Worm (Caenorhabditis elegans) whole organism, L4 larva: ENCODE results near the gene ZK180.7.
A peak's percentile ranks its signal among the peaks of the same experiment; 100 is the strongest.

Source experiments
- ama-1 ChIP-seq: fragments of 150-350 bp; optimal IDR thresholded peaks from 2 replicates; lab custom pipeline; 2014; ENCODE audit warnings: inconsistent platforms, mixed read lengths
- ceh-82 ChIP-seq: sonication (generic microtip); optimal IDR thresholded peaks from 2 replicates; lab custom pipeline; 2017; ENCODE audit warnings: missing biosample characterization, missing genetic modification characterization
- fos-1 ChIP-seq: fragments of 150-350 bp; optimal IDR thresholded peaks from 2 replicates; lab custom pipeline; 2014; ENCODE audit warnings: missing biosample characterization, missing genetic modification characterization
- lin-15B ChIP-seq: fragments of 150-350 bp; sonication (generic microtip); optimal IDR thresholded peaks from 3 replicates; lab custom pipeline; 2014; ENCODE audit warnings: missing biosample characterization, missing genetic modification characterization
- mep-1 ChIP-seq: fragments of 150-350 bp; sonication (generic microtip); optimal IDR thresholded peaks from 3 replicates; lab custom pipeline; 2014; ENCODE audit warnings: missing biosample characterization, missing genetic modification characterization
- mxl-3 ChIP-seq: fragments of 200-800 bp; sonication (Bioruptor generic); optimal IDR thresholded peaks from 2 replicates; lab custom pipeline; 2018; ENCODE audit warnings: mild to moderate bottlenecking, missing genetic modification characterization, missing compliant biosample characterization
- nhr-11 ChIP-seq: fragments of 150-350 bp; optimal IDR thresholded peaks from 2 replicates; lab custom pipeline; 2014; ENCODE audit warnings: missing biosample characterization, missing genetic modification characterization
- nhr-77 ChIP-seq: fragments of 150-350 bp; optimal IDR thresholded peaks from 2 replicates; lab custom pipeline; 2014; ENCODE audit warnings: missing biosample characterization, missing genetic modification characterization
- unc-62 ChIP-seq, 3 experiments: fragments of 150-350 bp in 1 of 3; sonication (generic microtip); optimal IDR thresholded peaks in 2 of 3; peaks in 1 of 3; 1 replicate in 1 of 3; 2 replicates in 2 of 3; lab custom pipeline; 2014 to 2017; ENCODE audit warnings: missing biosample characterization in 3 of 3, missing genetic modification characterization in 3 of 3, missing genetic modification reagents in 3 of 3, missing genotype in 1 of 3

DNA sequence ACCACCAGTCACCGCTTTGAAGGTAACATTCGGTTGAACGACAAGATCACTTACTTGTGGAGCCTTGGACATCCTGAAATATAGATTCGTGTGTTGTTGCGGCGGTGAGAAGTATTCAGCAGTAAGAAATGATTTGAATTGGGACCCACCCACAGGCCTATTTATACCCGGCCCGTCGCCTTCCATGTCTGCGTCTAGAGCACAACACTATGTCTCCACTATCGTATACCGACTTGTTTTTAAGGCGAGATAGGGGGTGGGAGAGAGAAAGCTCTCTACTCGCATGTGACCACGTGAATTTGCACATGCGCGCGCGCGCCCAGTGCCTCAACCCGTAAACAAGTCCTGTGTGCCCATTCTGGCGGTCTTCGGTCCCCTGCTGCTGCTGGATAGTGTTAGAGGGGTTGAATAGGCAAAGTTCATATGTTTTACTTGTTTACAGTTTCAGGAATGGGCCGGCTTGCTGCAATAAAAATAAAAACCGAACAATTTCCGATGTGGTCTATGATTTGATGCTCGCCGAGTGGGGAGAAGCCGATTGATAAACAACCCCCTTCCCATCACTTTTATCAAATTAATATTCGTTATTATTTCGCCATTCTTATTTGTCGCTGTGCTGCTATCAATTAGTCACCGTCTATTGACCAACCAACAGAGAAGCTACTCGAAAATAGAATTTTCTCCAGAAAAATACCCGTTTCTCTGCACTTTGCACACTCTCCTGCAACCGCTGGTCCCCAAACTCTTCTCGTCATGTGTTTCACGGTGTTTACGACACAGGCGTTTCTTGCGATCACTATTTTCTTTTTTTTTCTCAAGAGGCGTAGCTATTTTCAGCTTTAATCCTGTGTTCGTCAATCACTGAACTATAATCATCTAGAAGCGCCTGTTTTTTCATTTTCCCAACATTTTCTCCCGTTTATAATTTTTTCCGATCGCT is 20.3 kb upstream of the ZK180.7 start:
- TF ChIP-seq mep-1 (tag; lab: Kevin White, UChicago) (peak; percentile 58), fos-1 (tag; lab: Kevin White, UChicago) (no peak), unc-62 (GFP tag; optimal IDR thresholded peaks at IDR 0.05 in 1 of 2; lab: Kevin White, UChicago) (peak in 1 of 2 experiments; percentile 67), unc-62 (tag; optimal IDR thresholded peaks at IDR 0.05; lab: Kevin White, UChicago) (no peak), ama-1 (lab: Kevin White, UChicago) (no peak), nhr-77 (tag; lab: Kevin White, UChicago) (no peak), nhr-11 (tag; lab: Kevin White, UChicago) (peak; percentile 70), mxl-3 (GFP tag; lab: Kevin White, UChicago) (peak; percentile 80), ceh-82 (no peak), lin-15B (tag; lab: Kevin White, UChicago) (no peak)
